Worm (Caenorhabditis elegans) whole organism, L4/young adult: Measurements from ENCODE around the gene twk-10.

Source experiments
- W03F9.2 ChIP-seq: fragments of 150-350 bp; optimal IDR thresholded peaks from 2 replicates; lab custom pipeline; 2014; ENCODE audit warnings: missing biosample characterization, missing genetic modification characterization
- dao-5 ChIP-seq: sonication (generic microtip); optimal IDR thresholded peaks from 2 replicates; lab custom pipeline; 2016; ENCODE audit warnings: missing genotype, missing genetic modification characterization, moderate library complexity, missing compliant biosample characterization
- him-1 ChIP-seq: sonication (generic microtip); optimal IDR thresholded peaks from 2 replicates; lab custom pipeline; 2016; ENCODE audit warnings: missing genotype, missing genetic modification reagents, missing genetic modification characterization, missing compliant biosample characterization

The twk-10 gene

DNA sequence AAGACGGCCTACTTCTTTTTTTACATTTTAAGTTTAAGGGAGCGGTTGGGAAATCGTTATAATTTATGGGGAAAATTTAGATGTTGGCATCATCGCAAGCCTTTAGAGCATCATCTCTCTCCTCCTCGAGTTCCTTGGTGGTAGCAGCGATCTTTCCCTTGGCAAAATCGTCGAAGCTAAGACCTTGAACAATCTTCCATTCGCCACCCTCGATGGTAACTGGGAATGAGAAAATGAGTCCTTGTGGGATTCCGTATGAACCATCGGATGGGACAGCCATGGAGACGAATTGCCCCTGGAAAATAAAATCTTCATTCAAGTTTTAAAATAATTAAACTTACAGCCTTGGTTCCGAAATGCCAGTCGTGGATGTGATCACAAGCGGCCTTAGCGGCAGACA, 36.8 kb upstream of the twk-10 start:
- TF ChIP-seq dao-5 (tag; lab: Kevin White, UChicago) = no peak
- TF ChIP-seq him-1 (tag; lab: Kevin White, UChicago) = no peak
- TF ChIP-seq W03F9.2 (tag; lab: Kevin White, UChicago) = no peak

DNA sequence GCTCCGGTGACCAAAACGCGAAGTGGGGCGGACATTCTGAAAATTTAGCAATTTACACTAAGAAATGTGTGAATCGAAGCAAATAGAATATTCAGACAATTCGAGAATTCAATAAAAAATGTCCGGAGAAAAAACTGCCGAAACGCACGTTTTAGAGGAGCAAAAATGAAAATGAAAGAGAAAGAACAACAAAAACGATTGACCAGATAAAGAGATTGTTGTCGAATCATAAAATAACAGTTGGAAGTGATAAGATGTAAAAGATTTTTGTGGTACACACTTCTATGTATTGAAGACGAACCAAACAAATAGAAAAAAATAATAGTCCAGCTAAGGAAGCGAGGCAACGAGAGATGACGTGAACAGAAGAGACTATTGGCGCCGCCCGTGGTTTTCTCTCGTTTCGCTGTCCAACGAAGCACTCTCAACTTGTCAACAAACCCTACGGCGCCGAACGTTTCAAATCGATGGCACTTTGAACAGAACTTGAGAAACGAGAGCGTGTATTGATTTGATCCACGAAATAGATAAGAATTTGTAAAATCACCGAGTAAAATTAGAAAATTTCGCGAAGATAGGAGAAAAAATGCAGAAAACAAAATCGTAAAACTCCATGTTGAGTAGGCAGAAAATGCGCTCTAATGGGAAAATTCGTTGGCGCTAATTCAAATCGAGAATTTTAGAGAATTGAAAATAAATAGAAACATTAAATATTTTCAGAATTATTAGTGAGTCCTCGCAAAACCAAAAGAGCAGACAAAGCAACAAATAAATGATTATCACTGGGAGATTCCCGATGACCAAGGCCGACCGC, 35.4 kb upstream of the twk-10 start, which contains the start of gene mdh-1:
Gene mdh-1, minus strand, starts transcription at position 36 of the 814 bp plus-strand sequence.
- TF ChIP-seq W03F9.2 (tag; lab: Kevin White, UChicago) (no peak), him-1 (tag; lab: Kevin White, UChicago) (no peak), dao-5 (tag; lab: Kevin White, UChicago) (no peak)

DNA sequence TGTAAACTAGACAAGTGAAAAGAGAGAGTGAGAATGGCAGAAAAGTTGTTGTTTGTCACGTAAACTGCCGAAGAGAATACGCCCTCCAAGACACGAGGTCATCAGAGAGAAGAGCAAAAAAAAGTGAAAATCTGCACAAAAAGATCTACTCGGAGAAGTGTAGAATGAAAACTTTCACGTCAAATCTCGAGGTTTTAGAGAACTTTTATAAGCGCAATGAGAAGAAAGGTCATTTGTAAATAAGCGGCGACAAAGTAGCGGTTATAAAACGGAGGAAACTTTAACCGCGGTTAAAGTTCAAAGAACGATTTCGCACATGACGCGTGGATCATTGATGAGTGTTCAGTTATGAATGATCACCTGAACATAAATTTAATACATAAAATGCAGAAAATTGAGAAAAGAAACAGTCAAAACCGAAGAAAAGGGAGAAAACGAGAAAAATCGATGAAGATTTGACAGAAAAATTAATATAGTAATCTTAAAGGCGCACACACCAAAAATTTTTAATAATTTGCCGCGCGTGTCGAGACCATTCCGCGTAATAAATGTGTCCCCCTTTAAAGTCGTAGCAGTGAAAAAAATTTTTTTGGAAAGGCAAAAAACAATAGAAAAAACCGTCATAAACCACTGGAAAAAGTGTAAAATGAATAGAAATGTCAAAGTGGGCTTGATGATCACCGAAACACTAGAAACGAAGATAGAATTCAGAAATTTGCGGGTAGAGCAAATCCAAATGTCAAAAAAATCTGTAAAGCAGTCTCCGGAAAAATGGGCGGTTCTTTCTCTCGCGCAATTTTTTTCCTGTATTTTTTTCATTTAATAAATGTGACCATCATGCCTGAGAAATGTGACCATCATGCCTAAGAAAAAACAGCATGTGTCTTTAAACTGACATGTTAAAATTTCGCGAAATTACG, 34.6 kb upstream of the twk-10 start:
- no peak for TF ChIP-seq him-1 (tag; lab: Kevin White, UChicago)
- TF ChIP-seq W03F9.2 (tag; lab: Kevin White, UChicago) = no peak
- no peak for TF ChIP-seq dao-5 (tag; lab: Kevin White, UChicago)

DNA sequence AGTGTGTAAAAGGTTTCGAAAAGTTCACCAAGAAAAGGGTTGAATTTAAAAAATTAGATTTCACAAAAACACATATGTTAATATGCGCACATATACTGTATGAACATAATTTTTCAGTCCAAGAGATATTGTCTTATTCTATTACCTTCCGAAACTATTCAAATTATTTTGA, 34.0 kb upstream of the twk-10 start, which contains the start of gene F46E10.3:
Gene F46E10.3, plus strand, starts transcription at position 73 of the 172 bp plus-strand sequence.
- TF ChIP-seq W03F9.2 (tag; lab: Kevin White, UChicago) (no peak), him-1 (tag; lab: Kevin White, UChicago) (no peak), dao-5 (tag; lab: Kevin White, UChicago) (no peak)

DNA sequence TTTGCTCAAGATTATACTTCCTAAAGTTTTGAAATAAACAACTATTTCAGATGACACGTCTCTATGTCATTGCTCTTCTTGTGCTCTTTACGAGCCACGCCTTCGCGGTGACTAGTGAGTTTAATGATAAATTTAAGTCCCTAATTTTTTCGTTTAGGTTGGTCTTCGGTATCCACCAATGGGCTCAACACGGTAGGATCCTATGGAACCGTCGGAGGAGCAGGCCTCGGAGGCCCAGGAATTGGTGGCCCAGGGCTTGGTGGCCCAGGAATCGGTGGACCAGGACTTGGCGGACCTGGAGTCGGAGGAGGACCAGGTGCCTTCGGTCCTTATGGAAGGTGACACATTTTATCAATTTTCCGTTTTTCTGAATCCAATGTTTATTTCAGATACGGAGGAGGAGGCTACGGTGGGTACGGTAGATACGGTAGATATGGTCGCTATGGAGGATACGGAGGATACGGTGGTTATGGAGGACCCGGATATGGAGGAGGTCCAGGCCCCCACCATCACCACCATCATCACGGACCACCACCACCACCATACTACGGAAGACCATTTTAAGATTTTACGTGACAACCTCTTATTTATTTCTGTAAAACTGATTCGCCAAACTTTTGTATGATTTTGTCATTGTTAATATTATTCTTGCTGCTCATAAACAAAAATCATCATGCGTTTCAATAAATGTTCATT, 31.6 kb upstream of the twk-10 start, which contains the start of the genes F46E10.2 and F46E10.18:
Gene F46E10.2, plus strand, starts transcription at position 51 of the 696 bp plus-strand sequence.
Gene F46E10.18, plus strand, starts transcription at position 646 of the 696 bp plus-strand sequence.
- TF ChIP-seq W03F9.2 (tag; lab: Kevin White, UChicago) (no peak), dao-5 (tag; lab: Kevin White, UChicago) (no peak), him-1 (tag; lab: Kevin White, UChicago) (no peak)

DNA sequence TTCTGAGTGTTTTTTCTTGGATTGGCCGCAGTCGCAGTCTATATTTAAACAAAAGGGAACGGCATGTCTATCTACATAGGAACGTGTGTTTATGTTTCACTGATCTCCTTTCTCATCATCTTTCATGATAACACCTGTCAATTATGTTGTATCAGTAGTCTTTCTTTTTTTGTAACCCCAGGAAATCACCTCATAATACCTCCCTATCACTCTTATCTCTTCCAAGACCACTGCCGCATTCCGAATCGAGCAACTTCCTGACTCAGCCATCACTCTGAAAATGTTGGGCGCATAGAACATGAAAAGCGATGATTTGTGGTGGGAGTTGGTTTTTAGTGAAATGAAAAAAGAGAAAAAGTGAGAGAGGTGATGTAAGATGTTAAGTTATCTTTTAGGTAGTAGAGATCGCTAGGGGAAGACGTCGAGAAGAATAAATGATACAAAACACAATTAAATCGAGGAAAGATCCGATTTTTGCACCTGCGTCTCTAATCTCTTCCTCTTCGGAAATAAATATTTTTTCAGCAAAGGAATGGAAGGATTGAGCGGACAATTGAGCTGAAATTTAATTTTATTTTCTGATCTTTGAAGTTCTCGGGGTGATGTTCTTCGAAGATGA, 29.2 kb upstream of the twk-10 start:
- TF ChIP-seq W03F9.2 (tag; lab: Kevin White, UChicago) (no peak), dao-5 (tag; lab: Kevin White, UChicago) (no peak), him-1 (tag; lab: Kevin White, UChicago) (no peak)

DNA sequence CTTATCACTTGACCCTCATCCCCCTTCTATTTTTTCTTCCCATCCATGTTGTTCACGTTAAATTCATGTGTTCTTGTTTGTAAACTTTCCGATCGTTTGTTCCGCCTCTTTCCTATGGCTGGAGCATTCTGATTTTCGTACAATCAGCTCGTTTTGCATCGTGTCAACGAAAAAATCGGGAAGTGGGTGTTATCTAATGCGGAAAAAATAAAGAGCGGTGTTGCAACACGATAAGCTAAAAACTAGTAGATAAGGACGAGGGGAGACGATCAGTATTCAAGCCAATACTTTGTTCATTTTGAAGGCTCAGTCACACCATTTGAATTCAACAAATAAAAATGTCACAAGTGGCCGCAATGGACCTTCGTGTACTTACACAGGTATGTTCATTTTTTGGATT, 27.4 kb upstream of the twk-10 start, which contains the start of gene acs-1:
Gene acs-1, plus strand, starts transcription at position 233 of the 400 bp plus-strand sequence.
- no peak for TF ChIP-seq dao-5 (tag; lab: Kevin White, UChicago)
- TF ChIP-seq W03F9.2 (tag; lab: Kevin White, UChicago) = no peak
- TF ChIP-seq him-1 (tag; lab: Kevin White, UChicago) = no peak

DNA sequence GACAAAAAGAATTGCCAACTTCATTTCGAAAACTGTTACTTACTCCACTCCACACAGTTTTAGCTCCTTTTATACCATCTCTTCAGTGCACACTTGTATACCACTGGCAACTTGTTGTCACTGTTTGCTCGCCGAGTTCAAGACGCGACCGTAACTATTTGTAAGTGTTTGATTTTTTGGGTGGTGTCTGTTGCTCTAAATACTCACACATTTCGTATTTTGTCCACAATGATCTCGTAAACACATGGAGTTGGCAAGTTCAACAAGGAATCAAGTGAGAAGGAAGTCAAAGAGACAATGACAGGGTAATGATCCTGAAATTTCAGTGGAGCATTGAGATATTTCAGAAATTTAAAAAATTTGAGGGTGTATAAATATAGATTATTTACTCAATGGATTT, 19.1 kb upstream of the twk-10 start, which contains the start of gene hpo-26:
Gene hpo-26, minus strand, starts transcription at position 31 of the 400 bp plus-strand sequence.
- TF ChIP-seq him-1 (tag; lab: Kevin White, UChicago) (no peak), dao-5 (tag; lab: Kevin White, UChicago) (no peak), W03F9.2 (tag; lab: Kevin White, UChicago) (no peak)

DNA sequence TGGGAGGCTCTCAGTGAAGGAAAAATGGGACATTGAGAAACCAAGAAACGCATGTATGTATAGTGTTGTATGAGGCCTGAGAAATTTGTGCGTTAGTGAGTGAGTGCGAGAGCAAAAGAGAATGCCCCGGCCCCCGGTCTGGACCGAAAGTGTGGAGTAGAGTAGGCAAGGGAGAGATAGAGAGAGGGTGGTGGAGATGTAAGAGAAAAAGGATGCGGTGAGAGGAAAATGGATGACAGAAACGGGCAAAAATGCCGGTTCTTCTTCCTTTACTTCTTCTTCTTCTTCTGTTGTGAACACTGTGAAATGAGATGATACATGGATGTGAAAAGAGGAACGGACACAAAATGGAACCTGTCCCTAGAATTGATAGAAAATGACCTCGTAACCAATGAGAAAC, 13.8 kb upstream of the twk-10 start:
- TF ChIP-seq dao-5 (tag; lab: Kevin White, UChicago) (no peak), W03F9.2 (tag; lab: Kevin White, UChicago) (no peak), him-1 (tag; lab: Kevin White, UChicago) (no peak)

DNA sequence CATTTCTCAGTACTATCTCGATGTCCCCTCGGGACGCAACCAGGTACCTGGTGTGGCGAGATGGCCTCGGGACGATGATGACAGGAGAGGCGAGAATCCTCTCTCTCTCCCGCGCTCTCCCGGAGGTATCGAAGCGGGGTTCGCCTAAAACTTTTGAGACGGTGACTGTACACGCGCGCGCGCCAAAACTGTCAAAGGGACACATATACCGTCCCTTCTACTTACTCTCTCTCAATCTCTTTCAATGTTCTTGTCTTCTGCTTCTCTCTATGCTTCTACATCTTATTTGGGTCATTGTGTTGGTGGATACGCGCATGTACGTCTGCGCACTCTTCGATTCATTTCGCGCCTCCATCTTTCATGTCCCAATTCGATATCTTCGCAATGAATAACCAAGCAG, 10.3 kb upstream of the twk-10 start:
- TF ChIP-seq W03F9.2 (tag; lab: Kevin White, UChicago) (no peak), dao-5 (tag; lab: Kevin White, UChicago) (no peak), him-1 (tag; lab: Kevin White, UChicago) (no peak)

DNA sequence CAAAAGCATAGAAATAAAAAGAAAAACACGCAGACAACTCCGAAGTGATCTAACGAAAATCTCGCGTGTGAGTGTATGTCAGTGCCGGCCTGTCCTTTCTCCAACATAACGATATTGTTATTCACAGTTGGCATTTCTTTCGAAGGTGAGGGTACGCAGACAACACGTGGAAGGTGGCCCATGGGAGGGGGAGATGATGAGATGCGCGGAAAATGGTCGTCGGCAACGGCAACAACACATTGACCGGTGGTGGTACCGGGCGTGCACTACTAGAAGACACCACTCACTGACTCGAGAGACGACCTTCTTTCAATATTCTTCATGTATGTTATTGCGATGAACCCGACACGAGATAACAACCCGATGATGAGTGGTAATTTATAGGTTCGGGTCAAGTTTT, 7.1 kb upstream of the twk-10 start:
- TF ChIP-seq W03F9.2 (tag; lab: Kevin White, UChicago) = no peak
- no peak for TF ChIP-seq dao-5 (tag; lab: Kevin White, UChicago)

DNA sequence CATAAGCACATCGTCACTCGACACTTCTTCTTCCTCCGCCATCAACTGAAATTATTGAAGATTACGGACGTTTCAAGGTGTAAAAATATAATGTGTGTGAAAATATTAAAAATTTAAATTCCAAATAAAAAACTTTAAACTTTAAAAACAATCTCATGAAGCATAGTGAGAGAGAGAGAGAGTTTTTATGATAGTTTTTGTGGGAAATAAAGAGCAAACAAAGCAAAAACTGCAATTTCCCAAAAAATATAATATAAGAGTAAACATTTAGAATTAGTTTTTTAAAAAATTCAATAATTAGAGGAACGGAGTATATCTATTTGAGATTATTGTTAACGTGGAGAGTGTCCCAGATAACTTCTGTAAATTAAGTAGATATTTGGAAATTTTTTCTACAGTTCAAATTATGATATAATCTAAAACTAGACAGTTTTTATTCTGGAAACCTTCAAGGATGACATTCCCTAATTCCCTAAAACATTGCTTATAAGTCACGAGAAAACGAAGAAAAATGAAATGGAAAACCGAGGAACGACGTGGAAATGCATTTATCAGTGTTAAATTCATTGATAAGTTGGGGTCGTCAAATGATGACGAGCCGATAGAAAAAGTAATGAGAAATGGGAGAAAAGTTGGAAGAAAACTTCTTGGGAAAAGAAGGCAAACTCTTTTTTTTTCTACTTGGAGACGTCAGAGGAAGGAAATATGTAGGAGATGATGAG, 5.5 kb upstream of the twk-10 start, which contains the start of gene dre-1:
Gene dre-1, minus strand, starts transcription at position 51 of the 722 bp plus-strand sequence.
- TF ChIP-seq dao-5 (tag; lab: Kevin White, UChicago) (no peak), him-1 (tag; lab: Kevin White, UChicago) (no peak), W03F9.2 (tag; lab: Kevin White, UChicago) (no peak)
